Worm (Caenorhabditis elegans) whole organism, L3 larva: ENCODE results near the gene dnc-2.

Experiments
- R02D3.7 ChIP-seq: fragments of 150-350 bp; optimal IDR thresholded peaks from 2 replicates; lab custom pipeline; 2014; ENCODE audit warnings: missing biosample characterization, missing genetic modification characterization
- ZK546.5 ChIP-seq: sonication (generic microtip); optimal IDR thresholded peaks from 2 replicates; lab custom pipeline; 2017; ENCODE audit warnings: missing biosample characterization, missing genetic modification characterization
- ama-1 ChIP-seq: fragments of 150-350 bp; optimal IDR thresholded peaks from 2 replicates; lab custom pipeline; 2018
- ceh-16 ChIP-seq: sonication (generic microtip); optimal IDR thresholded peaks from 2 replicates; lab custom pipeline; 2017; ENCODE audit warnings: missing biosample characterization, missing genetic modification characterization
- ceh-28 ChIP-seq: fragments of 150-350 bp; optimal IDR thresholded peaks from 2 replicates; lab custom pipeline; 2014; ENCODE audit warnings: missing biosample characterization, missing genetic modification reagents, missing genetic modification characterization
- ceh-82 ChIP-seq: fragments of 150-350 bp; optimal IDR thresholded peaks from 2 replicates; lab custom pipeline; 2014; ENCODE audit warnings: missing biosample characterization, missing genetic modification characterization
- daf-12 ChIP-seq: fragments of 150-350 bp; optimal IDR thresholded peaks from 2 replicates; lab custom pipeline; 2014; ENCODE audit warnings: missing biosample characterization, missing genetic modification reagents, missing genetic modification characterization
- egl-27 ChIP-seq: sonication (generic microtip); optimal IDR thresholded peaks from 4 replicates; lab custom pipeline; 2017; ENCODE audit warnings: missing biosample characterization, missing genetic modification reagents, missing genetic modification characterization
- elt-1 ChIP-seq: fragments of 150-350 bp; optimal IDR thresholded peaks from 2 replicates; lab custom pipeline; 2014; ENCODE audit warnings: missing biosample characterization, missing genetic modification characterization
- elt-2 ChIP-seq: sonication (generic microtip); optimal IDR thresholded peaks from 2 replicates; lab custom pipeline; 2016; ENCODE audit warnings: missing genetic modification reagents, mild to moderate bottlenecking, missing genetic modification characterization, missing compliant biosample characterization
- elt-3 ChIP-seq, 3 experiments: fragments of 150-350 bp in 1 of 3; sonication (generic microtip) in 2 of 3; optimal IDR thresholded peaks; 2 replicates in 2 of 3; 4 replicates in 1 of 3; lab custom pipeline; 2014 to 2017; ENCODE audit warnings: missing biosample characterization in 3 of 3, missing genetic modification characterization in 3 of 3
- eor-1 ChIP-seq, 2 experiments: fragments of 150-350 bp; optimal IDR thresholded peaks; 2 replicates each; lab custom pipeline; 2014 to 2018; ENCODE audit warnings: missing biosample characterization in 2 of 2, missing genetic modification characterization in 2 of 2
- fos-1 ChIP-seq: fragments of 150-350 bp; optimal IDR thresholded peaks from 2 replicates; lab custom pipeline; 2014; ENCODE audit warnings: missing biosample characterization, missing genetic modification characterization
- hmg-11 ChIP-seq: sonication (generic microtip); optimal IDR thresholded peaks from 2 replicates; lab custom pipeline; 2016; ENCODE audit warnings: missing genetic modification characterization, missing compliant biosample characterization
- jun-1 ChIP-seq: fragments of 150-350 bp; optimal IDR thresholded peaks from 2 replicates; lab custom pipeline; 2014; ENCODE audit warnings: missing biosample characterization, missing genetic modification reagents, missing genetic modification characterization
- lin-15B ChIP-seq: fragments of 150-350 bp; optimal IDR thresholded peaks from 2 replicates; lab custom pipeline; 2014; ENCODE audit warnings: missing biosample characterization, missing genetic modification characterization
- lin-39 ChIP-seq: fragments of 150-350 bp; optimal IDR thresholded peaks from 2 replicates; lab custom pipeline; 2018; ENCODE audit warnings: missing biosample characterization, missing genetic modification reagents, missing genetic modification characterization
- mdl-1 ChIP-seq: fragments of 150-350 bp; optimal IDR thresholded peaks from 2 replicates; lab custom pipeline; 2014; ENCODE audit warnings: missing biosample characterization, missing genetic modification characterization
- nfya-1 ChIP-seq: sonication (generic microtip); optimal IDR thresholded peaks from 2 replicates; lab custom pipeline; 2017; ENCODE audit warnings: missing genetic modification characterization, mild to moderate bottlenecking, missing compliant biosample characterization, antibody characterized with exemption, moderate library complexity; ENCODE audit not compliant: insufficient read depth
- nhr-12 ChIP-seq: fragments of 150-350 bp; optimal IDR thresholded peaks from 2 replicates; lab custom pipeline; 2014; ENCODE audit warnings: missing biosample characterization, missing genetic modification characterization
- nhr-23 ChIP-seq: fragments of 150-350 bp; optimal IDR thresholded peaks from 2 replicates; lab custom pipeline; 2014; ENCODE audit warnings: missing biosample characterization, missing genetic modification reagents, missing genetic modification characterization
- nhr-25 ChIP-seq: sonication (generic microtip); optimal IDR thresholded peaks from 2 replicates; lab custom pipeline; 2017; ENCODE audit warnings: missing biosample characterization, missing genetic modification characterization
- nhr-28 ChIP-seq: fragments of 150-350 bp; optimal IDR thresholded peaks from 2 replicates; lab custom pipeline; 2014; ENCODE audit warnings: missing biosample characterization, missing genetic modification characterization
- nhr-43 ChIP-seq: sonication (generic microtip); optimal IDR thresholded peaks from 2 replicates; lab custom pipeline; 2016; ENCODE audit warnings: mild to moderate bottlenecking, missing genetic modification characterization, missing compliant biosample characterization; ENCODE audit not compliant: poor library complexity, severe bottlenecking
- nhr-76 ChIP-seq: fragments of 150-350 bp; sonication (generic microtip); optimal IDR thresholded peaks from 5 replicates; lab custom pipeline; 2014; ENCODE audit warnings: missing biosample characterization, missing genetic modification characterization
- nhr-77 ChIP-seq: fragments of 150-350 bp; optimal IDR thresholded peaks from 2 replicates; lab custom pipeline; 2014; ENCODE audit warnings: missing biosample characterization, missing genetic modification characterization
- pqm-1 ChIP-seq: fragments of 150-350 bp; optimal IDR thresholded peaks from 2 replicates; lab custom pipeline; 2017; ENCODE audit warnings: missing biosample characterization, missing genetic modification characterization, inconsistent platforms
- sea-2 ChIP-seq: fragments of 150-350 bp; sonication (generic microtip); optimal IDR thresholded peaks from 4 replicates; lab custom pipeline; 2014; ENCODE audit warnings: missing biosample characterization, missing genetic modification reagents, missing genetic modification characterization
- skn-1 ChIP-seq: fragments of 150-350 bp; optimal IDR thresholded peaks from 2 replicates; lab custom pipeline; 2014; ENCODE audit warnings: missing biosample characterization, missing genetic modification characterization
- snpc-4 ChIP-seq: fragments of 150-350 bp; optimal IDR thresholded peaks from 2 replicates; lab custom pipeline; 2014; ENCODE audit warnings: missing biosample characterization, missing genetic modification characterization
- unc-62 ChIP-seq: fragments of 150-350 bp; sonication (generic microtip); optimal IDR thresholded peaks from 4 replicates; lab custom pipeline; 2014; ENCODE audit warnings: missing biosample characterization, missing genetic modification reagents, missing genetic modification characterization
- zag-1 ChIP-seq: fragments of 150-350 bp; optimal IDR thresholded peaks from 2 replicates; lab custom pipeline; 2014; ENCODE audit warnings: missing biosample characterization, missing genetic modification characterization
- ztf-11 ChIP-seq: fragments of 150-350 bp; optimal IDR thresholded peaks from 2 replicates; lab custom pipeline; 2014; ENCODE audit warnings: missing biosample characterization, missing genetic modification characterization
- ztf-4 ChIP-seq: fragments of 150-350 bp; optimal IDR thresholded peaks from 2 replicates; lab custom pipeline; 2014; ENCODE audit warnings: missing biosample characterization, missing genetic modification characterization

The dnc-2 gene

ce11 chrIII:5883517-5883916 is 42.0 kb downstream of the dnc-2 start:
- TF ChIP-seq elt-3 (tag; optimal IDR thresholded peaks at IDR 0.05; lab: Kevin White, UChicago), result peak in 1 of 3 experiments; percentile 82
- peak; percentile 10 for TF ChIP-seq nhr-43 (tag; lab: Kevin White, UChicago)
- TF ChIP-seq ztf-4 (tag; lab: Kevin White, UChicago), result no peak
- TF ChIP-seq skn-1 (tag; lab: Kevin White, UChicago), result no peak

- TF ChIP-seq hmg-11 (tag; lab: Kevin White, UChicago), result no peak
- TF ChIP-seq nhr-12 (tag; lab: Kevin White, UChicago), result no peak
- TF ChIP-seq eor-1 (tag; optimal IDR thresholded peaks at IDR 0.05; lab: Kevin White, UChicago), result no peak
- TF ChIP-seq snpc-4 (tag; lab: Kevin White, UChicago), result no peak
- no peak for TF ChIP-seq ceh-82 (tag; lab: Kevin White, UChicago)
- no peak for TF ChIP-seq nhr-43 (tag; lab: Kevin White, UChicago)
- no peak for TF ChIP-seq lin-39 (tag; lab: Kevin White, UChicago)
- TF ChIP-seq ceh-16, result no peak
- no peak for TF ChIP-seq pqm-1 (tag; lab: Kevin White, UChicago)
- TF ChIP-seq elt-3 (tag; optimal IDR thresholded peaks at IDR 0.05; lab: Kevin White, UChicago), result no peak
- no peak for TF ChIP-seq elt-1 (tag; lab: Kevin White, UChicago)
- no peak for TF ChIP-seq daf-12 (tag; lab: Kevin White, UChicago)
- TF ChIP-seq lin-15B (tag; lab: Kevin White, UChicago), result no peak
- no peak for TF ChIP-seq nhr-77 (tag; lab: Kevin White, UChicago)
- no peak for TF ChIP-seq zag-1 (tag; lab: Kevin White, UChicago)
- no peak for TF ChIP-seq egl-27 (tag; lab: Kevin White, UChicago)
- TF ChIP-seq jun-1 (tag; lab: Kevin White, UChicago), result no peak
- no peak for TF ChIP-seq nhr-28 (tag; lab: Kevin White, UChicago)
- TF ChIP-seq mdl-1 (tag; lab: Kevin White, UChicago), result no peak
These were observed 42.7 kb downstream of the dnc-2 start, which contains the start of gene F01F1.14 for ce11 chrIII:5882823-5883222. F01F1.14 (minus strand) TSS chrIII:5882923.

ce11 chrIII:5882284-5882683 is 43.3 kb downstream of the dnc-2 start:
- no peak for TF ChIP-seq nhr-76 (tag; lab: Kevin White, UChicago)
- peak; percentile 17 for TF ChIP-seq ama-1 (lab: Kevin White, UChicago)

- TF ChIP-seq elt-3 (tag; optimal IDR thresholded peaks at IDR 0.05; lab: Kevin White, UChicago) (no peak), fos-1 (tag; lab: Kevin White, UChicago) (no peak), nhr-28 (tag; lab: Kevin White, UChicago) (no peak), nhr-23 (tag; lab: Kevin White, UChicago) (peak; percentile 24), elt-2 (tag; lab: Kevin White, UChicago) (peak; percentile 20), R02D3.7 (tag; lab: Kevin White, UChicago) (no peak), nfya-1 (tag; lab: Kevin White, UChicago) (peak; percentile 51), nhr-25 (no peak), ama-1 (lab: Kevin White, UChicago) (peak; percentile 63), unc-62 (GFP tag; lab: Kevin White, UChicago) (no peak), zag-1 (tag; lab: Kevin White, UChicago) (no peak), pqm-1 (tag; lab: Kevin White, UChicago) (no peak), nhr-77 (tag; lab: Kevin White, UChicago) (no peak), ceh-28 (tag; lab: Kevin White, UChicago) (peak; percentile 52), lin-15B (tag; lab: Kevin White, UChicago) (peak; percentile 23), ztf-11 (tag; lab: Kevin White, UChicago) (no peak), ZK546.5 (no peak), snpc-4 (tag; lab: Kevin White, UChicago) (peak; percentile 19), sea-2 (no peak)
These were observed 46.1 kb downstream of the dnc-2 start, which contains the start of gene hpo-10 for ce11 chrIII:5879291-5879968. hpo-10 (plus strand) TSS chrIII:5879489.
